Fruit fly (Drosophila melanogaster) whole organism, embryonic: ENCODE measurements around the gene Uba2.

ENCODE experiments used
- Bdp1 ChIP-seq: fragments of 200-800 bp; sonication (Bioruptor generic); optimal IDR thresholded peaks from 3 replicates; lab custom pipeline; 2016; ENCODE audit warnings: missing biosample characterization, missing genetic modification characterization
- CG12155 ChIP-seq: fragments of 200-800 bp; sonication (Bioruptor generic); optimal IDR thresholded peaks from 3 replicates; lab custom pipeline; 2016; ENCODE audit warnings: missing biosample characterization, missing genetic modification characterization
- CG1602 ChIP-seq: fragments of 200-800 bp; sonication (Bioruptor generic); optimal IDR thresholded peaks from 3 replicates; lab custom pipeline; 2016; ENCODE audit warnings: missing biosample characterization, missing genetic modification characterization
- CG17359 ChIP-seq: fragments of 200-800 bp; sonication (Bioruptor generic); optimal IDR thresholded peaks from 3 replicates; lab custom pipeline; 2018; ENCODE audit warnings: missing biosample characterization, mild to moderate bottlenecking, missing genetic modification characterization, moderate library complexity
- CG2202 ChIP-seq: fragments of 200-800 bp; sonication (Bioruptor generic); optimal IDR thresholded peaks from 2 replicates; lab custom pipeline; 2018; ENCODE audit warnings: missing biosample characterization, mild to moderate bottlenecking, missing genetic modification characterization
- CG2712 ChIP-seq: fragments of 200-800 bp; optimal IDR thresholded peaks from 3 replicates; lab custom pipeline; 2019; ENCODE audit warnings: missing biosample characterization, mild to moderate bottlenecking, missing genetic modification characterization, moderate library complexity
- CG2875 ChIP-seq: fragments of 200-800 bp; sonication (Bioruptor generic); optimal IDR thresholded peaks from 2 replicates; lab custom pipeline; 2017; ENCODE audit warnings: missing biosample characterization, mild to moderate bottlenecking, missing genetic modification characterization, missing genetic modification reagents
- CG4424 ChIP-seq: fragments of 200-800 bp; sonication (Bioruptor generic); optimal IDR thresholded peaks from 3 replicates; lab custom pipeline; 2016; ENCODE audit warnings: missing biosample characterization, missing genetic modification characterization
- CG4707 ChIP-seq: fragments of 200-800 bp; sonication (Bioruptor generic); optimal IDR thresholded peaks from 2 replicates; lab custom pipeline; 2018; ENCODE audit warnings: missing biosample characterization, mild to moderate bottlenecking, missing genetic modification characterization, moderate library complexity
- CG4820 ChIP-seq: fragments of 200-800 bp; sonication (Bioruptor generic); optimal IDR thresholded peaks from 3 replicates; lab custom pipeline; 2016; ENCODE audit warnings: missing biosample characterization, missing genetic modification characterization
- CG5953 ChIP-seq: fragments of 200-800 bp; sonication (Bioruptor generic); IDR thresholded peaks from 2 replicates; pipeline ENCODE4 v1.3.6; 2022; ENCODE audit warnings: missing biosample characterization, missing genetic modification characterization
- CG7839 ChIP-seq: fragments of 200-800 bp; sonication (Bioruptor generic); optimal IDR thresholded peaks from 3 replicates; lab custom pipeline; 2018; ENCODE audit warnings: missing biosample characterization, mild to moderate bottlenecking, missing genetic modification characterization, moderate library complexity
- CG8765 ChIP-seq: fragments of 200-800 bp; sonication (Bioruptor generic); IDR thresholded peaks from 2 replicates; pipeline ENCODE4 v1.3.6; 2022; ENCODE audit warnings: missing biosample characterization, missing genetic modification characterization
- CG9876 ChIP-seq: fragments of 200-800 bp; sonication (Bioruptor generic); optimal IDR thresholded peaks from 2 replicates; lab custom pipeline; 2016; ENCODE audit warnings: missing biosample characterization, missing genetic modification characterization
- Dad ChIP-seq: fragments of 200-800 bp; sonication (Bioruptor generic); optimal IDR thresholded peaks from 3 replicates; lab custom pipeline; 2016; ENCODE audit warnings: missing biosample characterization, missing genetic modification characterization
- H2.0 ChIP-seq: fragments of 200-800 bp; sonication (Bioruptor generic); IDR thresholded peaks from 2 replicates; pipeline ENCODE4 v1.3.6; 2022; ENCODE audit warnings: missing biosample characterization, missing genetic modification characterization
- HmgD ChIP-seq: fragments of 200-800 bp; sonication (Bioruptor generic); optimal IDR thresholded peaks from 3 replicates; lab custom pipeline; 2016; ENCODE audit warnings: missing biosample characterization, missing genetic modification characterization
- Hsf ChIP-seq: fragments of 200-800 bp; sonication (Bioruptor generic); optimal IDR thresholded peaks from 3 replicates; lab custom pipeline; 2016; ENCODE audit warnings: missing biosample characterization, missing genetic modification characterization
- Mrtf ChIP-seq: fragments of 200-800 bp; sonication (Bioruptor generic); IDR thresholded peaks from 3 replicates; pipeline ENCODE4 v1.3.6; 2022; ENCODE audit warnings: missing biosample characterization, missing genetic modification characterization
- Ravus ChIP-seq: fragments of 200-800 bp; sonication (Bioruptor generic); IDR thresholded peaks from 2 replicates; pipeline ENCODE4 v1.3.6; 2022; ENCODE audit warnings: missing biosample characterization, missing genetic modification characterization
- Side ChIP-seq: fragments of 200-800 bp; sonication (Bioruptor generic); optimal IDR thresholded peaks from 2 replicates; lab custom pipeline; 2016; ENCODE audit warnings: missing biosample characterization, missing genetic modification characterization
- YL-1 ChIP-seq: fragments of 200-800 bp; sonication (Bioruptor generic); optimal IDR thresholded peaks from 3 replicates; lab custom pipeline; 2017; ENCODE audit warnings: missing biosample characterization, mild to moderate bottlenecking, missing genetic modification characterization
- ac ChIP-seq: fragments of 200-800 bp; sonication (Bioruptor generic); optimal IDR thresholded peaks from 3 replicates; lab custom pipeline; 2017; ENCODE audit warnings: missing biosample characterization, mild to moderate bottlenecking, missing genetic modification characterization
- amos ChIP-seq: fragments of 200-800 bp; sonication (Bioruptor generic); IDR thresholded peaks from 2 replicates; pipeline ENCODE4 v1.3.6; 2022; ENCODE audit warnings: missing biosample characterization, missing genetic modification characterization; ENCODE audit not compliant: partially characterized antibody
- ato ChIP-seq: fragments of 200-800 bp; sonication (Bioruptor generic); IDR thresholded peaks from 2 replicates; pipeline ENCODE4 v1.3.6; 2022; ENCODE audit warnings: missing biosample characterization, missing genetic modification characterization; ENCODE audit not compliant: partially characterized antibody
- chinmo ChIP-seq: fragments of 200-800 bp; sonication (Bioruptor generic); IDR thresholded peaks from 4 replicates; pipeline ENCODE4 v1.3.6; 2022; ENCODE audit warnings: missing biosample characterization, missing genetic modification characterization; ENCODE audit not compliant: partially characterized antibody
- crol ChIP-seq: fragments of 200-800 bp; sonication (Bioruptor generic); IDR thresholded peaks from 2 replicates; pipeline ENCODE4 v1.3.6; 2022; ENCODE audit warnings: missing biosample characterization, missing genetic modification characterization
- dpn ChIP-seq, 2 experiments: fragments of 200-800 bp; sonication (Bioruptor generic); optimal IDR thresholded peaks; 3 replicates each; lab custom pipeline; 2016; ENCODE audit warnings: missing biosample characterization in 2 of 2, missing genetic modification characterization in 2 of 2
- fd102C ChIP-seq: fragments of 200-800 bp; sonication (Bioruptor generic); optimal IDR thresholded peaks from 2 replicates; lab custom pipeline; 2018; ENCODE audit warnings: missing biosample characterization, mild to moderate bottlenecking, missing genetic modification characterization, moderate library complexity
- gcm ChIP-seq: fragments of 200-800 bp; sonication (Bioruptor generic); optimal IDR thresholded peaks from 2 replicates; lab custom pipeline; 2019; ENCODE audit warnings: missing biosample characterization, mild to moderate bottlenecking, missing genetic modification characterization, moderate library complexity
- gsb-n ChIP-seq: fragments of 200-800 bp; sonication (Bioruptor generic); optimal IDR thresholded peaks from 3 replicates; lab custom pipeline; 2018; ENCODE audit warnings: missing biosample characterization, mild to moderate bottlenecking, missing genetic modification characterization
- gt ChIP-seq: fragments of 200-800 bp; sonication (Bioruptor generic); IDR thresholded peaks from 2 replicates; pipeline ENCODE4 v1.3.6; 2022; ENCODE audit warnings: missing biosample characterization, missing genetic modification characterization
- ham ChIP-seq: fragments of 200-800 bp; sonication (Bioruptor generic); IDR thresholded peaks from 2 replicates; pipeline ENCODE4 v1.3.6; 2022; ENCODE audit warnings: missing biosample characterization, missing genetic modification characterization
- hth ChIP-seq: fragments of >200 bp; optimal IDR thresholded peaks from 2 replicates; lab custom pipeline; 2017; ENCODE audit warnings: inconsistent platforms
- insv ChIP-seq, 2 experiments: fragments of 200-800 bp; sonication (Bioruptor generic); optimal IDR thresholded peaks; 3 replicates each; lab custom pipeline; 2016 to 2018; ENCODE audit warnings: missing biosample characterization in 2 of 2, missing genetic modification characterization in 2 of 2
- jumu ChIP-seq: fragments of 200-800 bp; sonication (Bioruptor generic); optimal IDR thresholded peaks from 3 replicates; lab custom pipeline; 2016; ENCODE audit warnings: missing biosample characterization, missing genetic modification characterization
- lilli ChIP-seq: fragments of 200-800 bp; sonication (Bioruptor generic); optimal IDR thresholded peaks from 3 replicates; lab custom pipeline; 2016; ENCODE audit warnings: missing biosample characterization, missing genetic modification characterization
- luna ChIP-seq: fragments of 200-800 bp; sonication (Bioruptor generic); optimal IDR thresholded peaks from 2 replicates; lab custom pipeline; 2016; ENCODE audit warnings: missing biosample characterization, missing genetic modification characterization
- nerfin-2 ChIP-seq: fragments of 200-800 bp; sonication (Bioruptor generic); IDR thresholded peaks from 2 replicates; pipeline ENCODE4 v1.3.6; 2022; ENCODE audit warnings: missing biosample characterization, missing genetic modification characterization; ENCODE audit not compliant: partially characterized antibody
- nom ChIP-seq: fragments of 200-800 bp; sonication (Bioruptor generic); optimal IDR thresholded peaks from 2 replicates; lab custom pipeline; 2017; ENCODE audit warnings: missing biosample characterization, missing genetic modification characterization, mild to moderate bottlenecking, moderate library complexity, missing genetic modification reagents
- otp ChIP-seq: fragments of 200-800 bp; sonication (Bioruptor generic); IDR thresholded peaks from 3 replicates; pipeline ENCODE4, ENCODE4 v1.3.6; 2022; ENCODE audit warnings: missing biosample characterization, missing genetic modification characterization
- peb ChIP-seq: fragments of 200-800 bp; sonication (Bioruptor generic); IDR thresholded peaks from 2 replicates; pipeline ENCODE4 v1.3.6; 2022; ENCODE audit warnings: missing biosample characterization, missing genetic modification characterization
- pfk ChIP-seq: fragments of 200-800 bp; sonication (Bioruptor generic); optimal IDR thresholded peaks from 2 replicates; lab custom pipeline; 2018; ENCODE audit warnings: missing biosample characterization, mild to moderate bottlenecking, missing genetic modification characterization, moderate library complexity
- schlank ChIP-seq: fragments of 200-800 bp; sonication (Bioruptor generic); optimal IDR thresholded peaks from 2 replicates; lab custom pipeline; 2018; ENCODE audit warnings: missing biosample characterization, mild to moderate bottlenecking, missing genetic modification characterization
- sna ChIP-seq: fragments of 200-800 bp; sonication (Bioruptor generic); IDR thresholded peaks from 2 replicates; pipeline ENCODE4 v1.3.6; 2022; ENCODE audit warnings: missing biosample characterization, missing genetic modification characterization; ENCODE audit not compliant: partially characterized antibody
- tio ChIP-seq: fragments of 200-800 bp; sonication (Bioruptor generic); optimal IDR thresholded peaks from 2 replicates; lab custom pipeline; 2017; ENCODE audit warnings: missing biosample characterization, missing genetic modification characterization, inconsistent platforms
- ttk ChIP-seq: fragments of 200-800 bp; sonication (Bioruptor generic); IDR thresholded peaks from 2 replicates; pipeline ENCODE4 v2.1.2; 2022; ENCODE audit warnings: missing biosample characterization, missing genetic modification characterization
- wdn ChIP-seq: fragments of 200-800 bp; sonication (Bioruptor generic); IDR thresholded peaks from 2 replicates; pipeline ENCODE4 v1.3.6; 2022; ENCODE audit warnings: missing biosample characterization, missing genetic modification characterization

The Uba2 gene

DNA sequence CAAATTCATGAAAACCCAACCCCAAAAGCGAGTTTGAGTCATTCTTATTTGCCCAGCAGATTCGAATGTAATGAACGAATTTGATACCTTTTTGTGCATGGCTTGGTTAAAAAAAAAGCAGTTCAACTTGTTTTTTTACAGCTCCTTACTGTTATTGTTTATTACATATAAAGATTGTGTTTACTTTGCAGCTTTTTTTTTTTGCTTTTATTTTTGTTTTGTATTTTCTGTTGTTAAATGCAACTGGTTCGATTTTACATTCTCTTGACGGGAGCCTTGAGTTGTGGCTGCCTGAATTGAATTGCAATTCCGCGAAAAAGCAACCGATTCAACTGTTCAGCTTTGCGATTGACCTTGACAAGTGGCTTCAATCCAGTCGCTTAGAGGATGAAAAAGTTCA, 26.9 kb upstream of the Uba2 start:
- peak; percentile 62 for TF ChIP-seq nom (GFP tag; lab: Kevin White, UChicago)
- TF ChIP-seq Bdp1 (GFP tag; lab: Kevin White, UChicago) = no peak
- no peak for TF ChIP-seq gsb-n
- TF ChIP-seq dpn (GFP tag; optimal IDR thresholded peaks at IDR 0.05; lab: Kevin White, UChicago) = no peak

dm6 chr3L:8153206-8153996, 25.8 kb upstream of the Uba2 start:
- TF ChIP-seq CG9876 (no peak), jumu (GFP tag; lab: Kevin White, UChicago) (peak; percentile 27), ttk (peak; percentile 66; the same call in 1 of the 2 replicates), CG8765 (no peak), wdn (GFP tag; lab: Robert Waterston, UW) (no peak), CG17359 (tag; lab: Kevin White, UChicago) (peak; percentile 82), CG2875 (peak; percentile 59), Dad (GFP tag; lab: Kevin White, UChicago) (peak; percentile 23), gt (no peak), tio (GFP tag; lab: Kevin White, UChicago) (peak; percentile 62), hth (lab: Kevin White, UChicago) (no peak), H2.0 (GFP tag; lab: Robert Waterston, UW) (peak; percentile 72; the same call in 1 of the 2 replicates), peb (GFP tag; lab: Robert Waterston, UW) (no peak; the same call in 1 of the 2 replicates), CG1602 (GFP tag; lab: Kevin White, UChicago) (peak; percentile 41), amos (GFP tag; lab: Robert Waterston, UW) (no peak), ham (GFP tag; lab: Robert Waterston, UW) (no peak), YL-1 (GFP tag; lab: Kevin White, UChicago) (no peak), ato (GFP tag; lab: Robert Waterston, UW) (no peak), Side (GFP tag; lab: Kevin White, UChicago) (peak; percentile 26), fd102C (GFP tag; lab: Kevin White, UChicago) (no peak), schlank (no peak), Mrtf (GFP tag; lab: Robert Waterston, UW) (peak; percentile 53; the same call in 1 of the 3 replicates), HmgD (GFP tag; lab: Kevin White, UChicago) (no peak), otp (GFP tag; lab: Robert Waterston, UW) (peak; percentile 44; the same call in 1 of the 3 replicates), ac (GFP tag; lab: Kevin White, UChicago) (no peak), crol (GFP tag; lab: Robert Waterston, UW) (no peak), Hsf (GFP tag; lab: Kevin White, UChicago) (peak; percentile 44), CG2712 (tag; lab: Kevin White, UChicago) (peak; percentile 33), nerfin-2 (no peak), CG2202 (tag; lab: Kevin White, UChicago) (no peak), pfk (GFP tag; lab: Kevin White, UChicago) (no peak), CG5953 (peak; percentile 52; the same call in 1 of the 2 replicates), CG12155 (GFP tag; lab: Kevin White, UChicago) (no peak), CG4820 (GFP tag; lab: Kevin White, UChicago) (peak; percentile 56), luna (GFP tag; lab: Kevin White, UChicago) (no peak), gcm (GFP tag; lab: Kevin White, UChicago) (peak; percentile 12), CG7839 (tag; lab: Kevin White, UChicago) (peak; percentile 58), CG4424 (GFP tag; lab: Kevin White, UChicago) (peak; percentile 61), insv (GFP tag; optimal IDR thresholded peaks at IDR 0.05; lab: Kevin White, UChicago) (no peak), lilli (GFP tag; lab: Kevin White, UChicago) (peak; percentile 8), chinmo (0 out of 4 replicates have a peak, but pooled peaks have one; percentile 48), Ravus (GFP tag; lab: Robert Waterston, UW) (no peak), sna (no peak), CG4707 (GFP tag; lab: Kevin White, UChicago) (no peak)
